Fruit fly (Drosophila melanogaster): ENCODE measurements around the gene CG34164.

The CG34164 gene

dm6 chr2L:12103231-12104210, 47.4 kb downstream of the CG34164 start, which contains the start of the genes Patsas and ThrRS (continued):
- TF ChIP-seq odd (GFP tag; optimal IDR thresholded peaks at IDR 0.05) (no peak), CG1647 (GFP tag; optimal IDR thresholded peaks at IDR 0.05) (peak; percentile 46), CG6854 (GFP tag; optimal IDR thresholded peaks at IDR 0.05) (peak; percentile 51), eyg (GFP tag; optimal IDR thresholded peaks at IDR 0.05) (no peak), Ets65A (GFP tag) (peak; percentile 99), jing (GFP tag; optimal IDR thresholded peaks at IDR 0.05) (no peak), inv (GFP tag; IDR thresholded peaks at IDR 0.05; ENCODE audit: partially characterized antibody) (no peak), bigmax (GFP tag; optimal IDR thresholded peaks at IDR 0.05) (no peak), CG17568 (GFP tag; optimal IDR thresholded peaks at IDR 0.05) (no peak), CG7987 (GFP tag; optimal IDR thresholded peaks at IDR 0.05) (peak; percentile 20), CG10979 (tag; optimal IDR thresholded peaks at IDR 0.05) (peak; percentile 80), her (GFP tag; optimal IDR thresholded peaks at IDR 0.05) (peak; percentile 7), luna (GFP tag; optimal IDR thresholded peaks at IDR 0.05) (peak; percentile 24), klu (GFP tag; IDR thresholded peaks at IDR 0.05) (peak; percentile 81), Atf3 (GFP tag; optimal IDR thresholded peaks at IDR 0.05) (peak; percentile 73), Neu2 (GFP tag; optimal IDR thresholded peaks at IDR 0.05; ENCODE audit: borderline replicate concordance) (no peak), Fer2 (tag; optimal IDR thresholded peaks at IDR 0.05) (peak; percentile 84), CG7928 (GFP tag; optimal IDR thresholded peaks at IDR 0.05) (peak; percentile 65), yki (optimal IDR thresholded peaks at IDR 0.05) (no peak), CG6765 (GFP tag; optimal IDR thresholded peaks at IDR 0.05) (peak; percentile 43), danr (GFP tag; IDR thresholded peaks at IDR 0.05) (peak; percentile 69), Nf-YB (GFP tag; optimal IDR thresholded peaks at IDR 0.05) (peak; percentile 70), CG18476 (GFP tag; optimal IDR thresholded peaks at IDR 0.05) (peak; percentile 100), dm (GFP tag; optimal IDR thresholded peaks at IDR 0.05) (peak; percentile 61), CG12391 (tag; optimal IDR thresholded peaks at IDR 0.05) (peak; percentile 92), CG4404 (GFP tag; IDR thresholded peaks at IDR 0.05) (peak; percentile 86), hth (optimal IDR thresholded peaks at IDR 0.05) (no peak), Atf6 (GFP tag; IDR thresholded peaks at IDR 0.05) (peak; percentile 68; the same call in 1 of the 2 replicates), CG2678 (tag; optimal IDR thresholded peaks at IDR 0.05) (peak; percentile 91), CG7786 (GFP tag; optimal IDR thresholded peaks at IDR 0.05) (peak; percentile 65), CG12071 (GFP tag; optimal IDR thresholded peaks at IDR 0.05) (peak; percentile 24), insv (GFP tag; optimal IDR thresholded peaks at IDR 0.05) (peak in 1 of 2 experiments; percentile 30), CG4424 (GFP tag; optimal IDR thresholded peaks at IDR 0.05) (peak; percentile 87), lmd (GFP tag; IDR thresholded peaks at IDR 0.05) (peak; percentile 90), Asciz (GFP tag; optimal IDR thresholded peaks at IDR 0.05) (peak; percentile 72), trem (tag; optimal IDR thresholded peaks at IDR 0.05) (peak; percentile 73), Ssrp (tag; optimal IDR thresholded peaks at IDR 0.05) (peak; percentile 88), CG7745 (tag; optimal IDR thresholded peaks at IDR 0.05) (peak; percentile 99), Mrtf (GFP tag; IDR thresholded peaks at IDR 0.05) (peak; percentile 82), Dp (GFP tag; optimal IDR thresholded peaks at IDR 0.05) (peak; percentile 75), toy (GFP tag; IDR thresholded peaks at IDR 0.05) (no peak), CG10959 (GFP tag; IDR thresholded peaks at IDR 0.05) (peak; percentile 57), CG2889 (GFP tag; IDR thresholded peaks at IDR 0.05) (peak; percentile 80), CG3065 (GFP tag; optimal IDR thresholded peaks at IDR 0.05) (peak; percentile 33), CG12299 (tag; optimal IDR thresholded peaks at IDR 0.05) (peak; percentile 79), Xbp1 (GFP tag; optimal IDR thresholded peaks at IDR 0.05) (peak; percentile 92), bbx (GFP tag; IDR thresholded peaks at IDR 0.05; ENCODE audit: partially characterized antibody) (no peak), gro (GFP tag; optimal IDR thresholded peaks at IDR 0.05) (peak; percentile 46), jigr1 (GFP tag; IDR thresholded peaks at IDR 0.05) (peak; percentile 80)
